Fruit fly (Drosophila melanogaster): Measurements from ENCODE around the gene sob.

The sob gene

dm6 chr2L:3615156-3615555, 34.6 kb upstream of the sob start:
- TF ChIP-seq CG5204 (GFP tag; optimal IDR thresholded peaks at IDR 0.05) (no peak), Crg-1 (GFP tag; optimal IDR thresholded peaks at IDR 0.05) (no peak), CG33017 (tag; optimal IDR thresholded peaks at IDR 0.05) (no peak), CG7045 (GFP tag; optimal IDR thresholded peaks at IDR 0.05) (no peak), CG7101 (tag; optimal IDR thresholded peaks at IDR 0.05) (no peak), CG1620 (GFP tag; optimal IDR thresholded peaks at IDR 0.05) (no peak), tj (GFP tag; optimal IDR thresholded peaks at IDR 0.05) (no peak), cnc (optimal IDR thresholded peaks at IDR 0.05) (no peak), bab1 (GFP tag; optimal IDR thresholded peaks at IDR 0.05) (no peak), CG12768 (GFP tag; optimal IDR thresholded peaks at IDR 0.05) (no peak), CG14711 (tag; optimal IDR thresholded peaks at IDR 0.05) (no peak), ovo (GFP tag; optimal IDR thresholded peaks at IDR 0.05) (no peak), Mnt (GFP tag; optimal IDR thresholded peaks at IDR 0.05) (no peak), toe (GFP tag; optimal IDR thresholded peaks at IDR 0.05) (no peak), kay (GFP tag; ENCODE audit: borderline replicate concordance) (no peak), CG11617 (GFP tag; optimal IDR thresholded peaks at IDR 0.05) (no peak), cic (GFP tag; optimal IDR thresholded peaks at IDR 0.05) (no peak), Hr96 (GFP tag; optimal IDR thresholded peaks at IDR 0.05) (no peak)

dm6 chr2L:3611762-3612424, 31.3 kb upstream of the sob start:
- TF ChIP-seq kay (GFP tag; ENCODE audit: borderline replicate concordance) (no peak), CG14711 (tag; optimal IDR thresholded peaks at IDR 0.05) (no peak), cnc (optimal IDR thresholded peaks at IDR 0.05) (no peak), pad (GFP tag; optimal IDR thresholded peaks at IDR 0.05) (no peak), tj (GFP tag; optimal IDR thresholded peaks at IDR 0.05) (no peak), CG7101 (tag; optimal IDR thresholded peaks at IDR 0.05) (no peak), CG33017 (tag; optimal IDR thresholded peaks at IDR 0.05) (no peak), cic (GFP tag; optimal IDR thresholded peaks at IDR 0.05) (no peak), ovo (GFP tag; optimal IDR thresholded peaks at IDR 0.05) (no peak)

dm6 chr2L:3610608-3611007, 30.0 kb upstream of the sob start:
- TF ChIP-seq pad (GFP tag; optimal IDR thresholded peaks at IDR 0.05) = no peak
- no peak for TF ChIP-seq CG33017 (tag; optimal IDR thresholded peaks at IDR 0.05)
- no peak for TF ChIP-seq CG12768 (GFP tag; optimal IDR thresholded peaks at IDR 0.05)
- TF ChIP-seq CG7101 (tag; optimal IDR thresholded peaks at IDR 0.05) = no peak
- no peak for TF ChIP-seq bab1 (GFP tag; optimal IDR thresholded peaks at IDR 0.05)
- TF ChIP-seq Clk (GFP tag; optimal IDR thresholded peaks at IDR 0.05) = no peak
- TF ChIP-seq tj (GFP tag; optimal IDR thresholded peaks at IDR 0.05) = no peak
- TF ChIP-seq Crg-1 (GFP tag; optimal IDR thresholded peaks at IDR 0.05) = no peak
- no peak for TF ChIP-seq cic (GFP tag; optimal IDR thresholded peaks at IDR 0.05)
- TF ChIP-seq CG7045 (GFP tag; optimal IDR thresholded peaks at IDR 0.05) = no peak
- TF ChIP-seq toe (GFP tag; optimal IDR thresholded peaks at IDR 0.05) = no peak
- no peak for TF ChIP-seq Mnt (GFP tag; optimal IDR thresholded peaks at IDR 0.05)
- TF ChIP-seq Hr96 (GFP tag; optimal IDR thresholded peaks at IDR 0.05) = no peak
- TF ChIP-seq CG14711 (tag; optimal IDR thresholded peaks at IDR 0.05) = no peak
- TF ChIP-seq CG11617 (GFP tag; optimal IDR thresholded peaks at IDR 0.05) = no peak
- no peak for TF ChIP-seq CG1620 (GFP tag; optimal IDR thresholded peaks at IDR 0.05)

DNA sequence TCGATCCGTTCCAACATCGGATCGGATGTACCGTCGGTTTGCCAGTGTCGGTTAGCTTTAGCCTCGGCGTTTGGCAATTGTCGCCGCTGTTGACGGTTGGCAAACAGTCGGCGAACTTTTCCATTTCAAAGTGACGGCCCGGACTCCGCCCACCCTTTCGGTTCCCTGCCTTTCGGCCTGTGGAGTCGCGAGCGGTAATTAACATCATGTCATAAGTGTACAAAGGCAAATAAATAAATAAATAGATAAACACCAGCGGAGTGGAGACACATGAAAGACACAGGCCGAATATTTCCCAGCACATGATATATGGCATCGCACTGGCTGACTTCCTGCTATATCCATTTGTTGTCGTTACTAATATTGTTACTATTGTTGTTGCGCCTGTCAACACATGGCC, 28.2 kb upstream of the sob start:
- TF ChIP-seq ovo (GFP tag; optimal IDR thresholded peaks at IDR 0.05) = no peak
- TF ChIP-seq cnc (optimal IDR thresholded peaks at IDR 0.05) = no peak
- no peak for TF ChIP-seq CG14711 (tag; optimal IDR thresholded peaks at IDR 0.05)
- no peak for TF ChIP-seq CG5204 (GFP tag; optimal IDR thresholded peaks at IDR 0.05)
- no peak for TF ChIP-seq Crg-1 (GFP tag; optimal IDR thresholded peaks at IDR 0.05)
- TF ChIP-seq Mnt (GFP tag; optimal IDR thresholded peaks at IDR 0.05) = no peak
- TF ChIP-seq Clk (GFP tag; optimal IDR thresholded peaks at IDR 0.05) = no peak
- no peak for TF ChIP-seq CG12768 (GFP tag; optimal IDR thresholded peaks at IDR 0.05)
- no peak for TF ChIP-seq cic (GFP tag; optimal IDR thresholded peaks at IDR 0.05)
- TF ChIP-seq CG7101 (tag; optimal IDR thresholded peaks at IDR 0.05) = no peak
- TF ChIP-seq CG11617 (GFP tag; optimal IDR thresholded peaks at IDR 0.05) = no peak

DNA sequence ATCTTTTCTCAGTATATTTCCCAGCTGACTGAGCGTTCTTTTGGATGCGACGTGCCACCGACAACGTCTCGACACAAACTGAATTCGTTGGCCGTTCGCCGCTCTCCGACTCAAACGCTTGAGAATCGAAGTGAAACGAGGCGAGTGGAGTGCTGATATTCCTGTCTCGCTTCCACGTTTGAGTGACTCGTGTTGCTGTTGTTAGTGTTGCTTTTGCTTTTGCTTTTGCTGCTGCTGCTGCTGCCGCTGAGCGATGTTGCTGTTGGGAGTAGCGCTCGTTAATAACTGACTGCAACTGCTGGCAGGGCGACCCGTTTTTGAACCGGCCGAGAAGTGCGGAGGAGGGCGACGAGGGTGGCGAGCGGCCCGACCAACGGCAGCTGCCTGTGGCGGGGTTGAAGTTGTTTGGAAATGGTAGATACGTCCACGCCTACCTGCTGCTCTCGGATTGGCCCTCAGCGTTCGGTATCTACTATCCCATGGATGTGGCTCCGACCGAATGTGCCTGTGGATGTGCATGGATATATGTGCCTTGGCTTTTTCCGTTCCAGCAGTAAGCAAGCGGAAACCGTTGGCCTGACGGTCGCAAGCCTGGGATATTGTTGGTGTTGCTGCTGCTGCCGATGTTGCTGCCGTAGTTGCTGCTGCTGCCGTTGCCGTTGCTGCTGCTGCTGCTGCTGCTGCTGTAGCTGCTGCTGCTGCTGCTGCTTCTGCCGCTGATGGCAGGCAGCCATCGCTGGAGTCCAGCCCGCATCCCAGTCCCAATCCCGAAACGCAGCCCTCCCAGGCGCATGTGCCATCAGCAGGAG, 26.1 kb upstream of the sob start, which contains the start of gene odd:
TSS of gene odd (minus strand) at position 295 of the 809 bp plus-strand sequence.
- TF ChIP-seq CG7101 (tag; optimal IDR thresholded peaks at IDR 0.05) (no peak), bab1 (GFP tag; optimal IDR thresholded peaks at IDR 0.05) (no peak), CG1620 (GFP tag; optimal IDR thresholded peaks at IDR 0.05) (no peak), cnc (optimal IDR thresholded peaks at IDR 0.05) (no peak)

DNA sequence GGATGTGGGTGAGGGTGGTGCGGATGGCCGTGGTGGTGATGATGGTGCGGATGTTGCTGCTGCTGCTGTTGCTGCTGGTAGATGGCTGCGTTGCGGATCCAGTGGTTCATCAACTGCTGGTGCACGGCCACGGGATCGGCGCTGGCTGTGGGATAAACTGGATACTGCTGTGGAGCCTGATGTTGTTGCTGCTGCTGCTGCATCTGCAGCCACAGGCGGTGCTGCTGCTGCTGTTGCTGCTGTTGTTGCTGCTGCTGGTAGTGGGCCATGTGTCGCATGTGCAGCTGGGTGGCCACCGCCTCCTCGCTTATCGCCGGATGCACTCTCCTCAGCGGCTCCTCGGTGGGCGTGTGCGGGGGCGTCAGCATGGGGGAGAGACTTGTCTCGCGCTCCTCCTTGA, 25.1 kb upstream of the sob start:
- no peak for TF ChIP-seq CG7045 (GFP tag; optimal IDR thresholded peaks at IDR 0.05)
- TF ChIP-seq tj (GFP tag; optimal IDR thresholded peaks at IDR 0.05) = no peak
- TF ChIP-seq cnc (optimal IDR thresholded peaks at IDR 0.05) = no peak
- TF ChIP-seq pad (GFP tag; optimal IDR thresholded peaks at IDR 0.05) = no peak
- no peak for TF ChIP-seq CG12768 (GFP tag; optimal IDR thresholded peaks at IDR 0.05)
- no peak for TF ChIP-seq toe (GFP tag; optimal IDR thresholded peaks at IDR 0.05)
- TF ChIP-seq cic (GFP tag; optimal IDR thresholded peaks at IDR 0.05) = no peak
- TF ChIP-seq Mnt (GFP tag; optimal IDR thresholded peaks at IDR 0.05) = no peak
- no peak for TF ChIP-seq Hr96 (GFP tag; optimal IDR thresholded peaks at IDR 0.05)
- TF ChIP-seq CG7101 (tag; optimal IDR thresholded peaks at IDR 0.05) = no peak
- no peak for TF ChIP-seq bab1 (GFP tag; optimal IDR thresholded peaks at IDR 0.05)
